Fruit fly (Drosophila melanogaster) whole organism, embryonic: ENCODE results near the gene CG43675.
A peak's percentile ranks its signal among the peaks of the same experiment; 100 is the strongest.

ENCODE experiments used
- CG10366 ChIP-seq: fragments of 200-800 bp; sonication (Bioruptor generic); IDR thresholded peaks from 2 replicates; pipeline ENCODE4 v1.3.6; 2022; ENCODE audit warnings: missing biosample characterization, missing genetic modification characterization
- CG10462 ChIP-seq: fragments of 200-800 bp; sonication (Bioruptor generic); optimal IDR thresholded peaks from 2 replicates; lab custom pipeline; 2016; ENCODE audit warnings: missing biosample characterization, missing genetic modification characterization
- CG11247 ChIP-seq: fragments of 200-800 bp; sonication (Bioruptor generic); IDR thresholded peaks from 2 replicates; pipeline ENCODE4 v1.3.6; 2022; ENCODE audit warnings: missing biosample characterization, missing genetic modification characterization
- CG11695 ChIP-seq: fragments of 200-800 bp; sonication (Bioruptor generic); IDR thresholded peaks from 3 replicates; pipeline ENCODE4 v1.3.6; 2022; ENCODE audit warnings: missing biosample characterization, missing genetic modification characterization
- CG13424 ChIP-seq: fragments of 200-800 bp; sonication (Bioruptor generic); optimal IDR thresholded peaks from 2 replicates; lab custom pipeline; 2019; ENCODE audit warnings: missing biosample characterization, mild to moderate bottlenecking, missing genetic modification characterization, moderate library complexity
- CG17802 ChIP-seq: fragments of 200-800 bp; sonication (Bioruptor generic); optimal IDR thresholded peaks from 2 replicates; lab custom pipeline; 2018; ENCODE audit warnings: missing biosample characterization, mild to moderate bottlenecking, missing genetic modification characterization, moderate library complexity
- CG2678 ChIP-seq: fragments of 200-800 bp; sonication (Bioruptor generic); optimal IDR thresholded peaks from 3 replicates; lab custom pipeline; 2019; ENCODE audit warnings: missing biosample characterization, mild to moderate bottlenecking, missing genetic modification characterization, moderate library complexity
- CG31224 ChIP-seq: fragments of 200-800 bp; sonication (Bioruptor generic); IDR thresholded peaks from 2 replicates; pipeline ENCODE4 v1.3.6; 2022; ENCODE audit warnings: missing biosample characterization, missing genetic modification characterization
- CG33213 ChIP-seq: fragments of 200-800 bp; sonication (Bioruptor generic); optimal IDR thresholded peaks from 3 replicates; lab custom pipeline; 2016; ENCODE audit warnings: missing biosample characterization, missing genetic modification characterization
- CG34224 ChIP-seq: fragments of 200-800 bp; sonication (Bioruptor generic); IDR thresholded peaks from 3 replicates; pipeline ENCODE4 v1.3.6; 2022; ENCODE audit warnings: missing biosample characterization, missing genetic modification characterization; ENCODE audit not compliant: partially characterized antibody
- CG3995 ChIP-seq: fragments of 200-800 bp; sonication (Bioruptor generic); optimal IDR thresholded peaks from 3 replicates; lab custom pipeline; 2016; ENCODE audit warnings: missing biosample characterization, missing genetic modification characterization
- CG4282 ChIP-seq: fragments of 200-800 bp; sonication (Bioruptor generic); optimal IDR thresholded peaks from 2 replicates; lab custom pipeline; 2016; ENCODE audit warnings: missing biosample characterization, missing genetic modification characterization
- CG4360 ChIP-seq: fragments of 200-800 bp; sonication (Bioruptor generic); IDR thresholded peaks from 2 replicates; pipeline ENCODE4 v1.3.6; 2022; ENCODE audit warnings: missing biosample characterization, missing genetic modification characterization
- CG4617 ChIP-seq: fragments of 200-800 bp; sonication (Bioruptor generic); optimal IDR thresholded peaks from 3 replicates; lab custom pipeline; 2016; ENCODE audit warnings: missing biosample characterization, missing genetic modification characterization, borderline replicate concordance
- CG6683 ChIP-seq: fragments of 200-800 bp; sonication (Bioruptor generic); optimal IDR thresholded peaks from 2 replicates; lab custom pipeline; 2017; ENCODE audit warnings: missing biosample characterization, mild to moderate bottlenecking, missing genetic modification characterization, missing genetic modification reagents
- CG7745 ChIP-seq: fragments of 200-800 bp; sonication (Bioruptor generic); optimal IDR thresholded peaks from 2 replicates; lab custom pipeline; 2018; ENCODE audit warnings: missing biosample characterization, mild to moderate bottlenecking, missing genetic modification characterization, moderate library complexity
- CTCF ChIP-seq: fragments of 200-800 bp; sonication (Bioruptor generic); optimal IDR thresholded peaks from 2 replicates; lab custom pipeline; 2017; ENCODE audit warnings: missing biosample characterization, mild to moderate bottlenecking, missing genetic modification characterization, moderate library complexity
- D19A ChIP-seq: fragments of 200-800 bp; optimal IDR thresholded peaks from 3 replicates; lab custom pipeline; 2019; ENCODE audit warnings: missing biosample characterization, mild to moderate bottlenecking, missing genetic modification characterization, moderate library complexity
- Dfd ChIP-seq, 2 experiments: fragments of >200 bp; optimal IDR thresholded peaks; 2 replicates each; lab custom pipeline; 2017; ENCODE audit warnings: missing biosample characterization in 2 of 2, missing genetic modification characterization in 2 of 2
- E2f1 ChIP-seq: fragments of 200-800 bp; sonication (Bioruptor generic); IDR thresholded peaks from 2 replicates; pipeline ENCODE4 v1.3.6; 2022; ENCODE audit warnings: missing biosample characterization, missing genetic modification characterization
- Ets97D ChIP-seq: fragments of 200-800 bp; sonication (Bioruptor generic); optimal IDR thresholded peaks from 3 replicates; lab custom pipeline; 2016; ENCODE audit warnings: missing biosample characterization, missing genetic modification characterization
- HLH4C ChIP-seq: fragments of 200-800 bp; sonication (Bioruptor generic); IDR thresholded peaks from 3 replicates; pipeline ENCODE4 v1.3.6; 2022; ENCODE audit warnings: missing biosample characterization, missing genetic modification characterization; ENCODE audit not compliant: partially characterized antibody
- Hsf ChIP-seq: fragments of 200-800 bp; sonication (Bioruptor generic); optimal IDR thresholded peaks from 3 replicates; lab custom pipeline; 2016; ENCODE audit warnings: missing biosample characterization, missing genetic modification characterization
- Med ChIP-seq: fragments of 200-800 bp; sonication (Bioruptor generic); peaks from one replicate; lab custom pipeline; 2016; ENCODE audit warnings: missing biosample characterization, missing genetic modification characterization, mild to moderate bottlenecking, inconsistent platforms, moderate library complexity
- Sin3A ChIP-seq: fragments of >200 bp; optimal IDR thresholded peaks from 2 replicates; lab custom pipeline; 2018
- Sox102F ChIP-seq: fragments of 200-800 bp; sonication (Bioruptor generic); optimal IDR thresholded peaks from 2 replicates; lab custom pipeline; 2018; ENCODE audit warnings: missing biosample characterization, mild to moderate bottlenecking, missing genetic modification characterization, moderate library complexity
- Ssrp ChIP-seq: fragments of 200-800 bp; sonication (Bioruptor generic); optimal IDR thresholded peaks from 2 replicates; lab custom pipeline; 2018; ENCODE audit warnings: missing biosample characterization, mild to moderate bottlenecking, missing genetic modification characterization, moderate library complexity
- cad ChIP-seq: fragments of >200 bp; optimal IDR thresholded peaks from 2 replicates; lab custom pipeline; 2017; ENCODE audit warnings: missing biosample characterization, missing genetic modification characterization
- cg ChIP-seq: fragments of 200-800 bp; sonication (Bioruptor generic); optimal IDR thresholded peaks from 3 replicates; lab custom pipeline; 2019; ENCODE audit warnings: missing biosample characterization, mild to moderate bottlenecking, missing genetic modification characterization, moderate library complexity
- cwo ChIP-seq: fragments of 200-800 bp; sonication (Bioruptor generic); optimal IDR thresholded peaks from 3 replicates; lab custom pipeline; 2017; ENCODE audit warnings: missing biosample characterization, missing genetic modification characterization, mild to moderate bottlenecking, moderate library complexity, missing genetic modification reagents
- da ChIP-seq: fragments of 200-800 bp; sonication (Bioruptor generic); optimal IDR thresholded peaks from 2 replicates; lab custom pipeline; 2016; ENCODE audit warnings: missing biosample characterization, missing genetic modification characterization
- dan ChIP-seq: fragments of 200-800 bp; sonication (Bioruptor generic); IDR thresholded peaks from 2 replicates; pipeline ENCODE4 v1.3.6; 2022; ENCODE audit warnings: missing biosample characterization, missing genetic modification characterization
- danr ChIP-seq: fragments of 200-800 bp; sonication (Bioruptor generic); IDR thresholded peaks from 2 replicates; pipeline ENCODE4 v1.3.6; 2022; ENCODE audit warnings: missing biosample characterization, missing genetic modification characterization
- dati ChIP-seq: fragments of 200-800 bp; sonication (Bioruptor generic); IDR thresholded peaks from 2 replicates; pipeline ENCODE4 v1.3.6; 2022; ENCODE audit warnings: missing biosample characterization, missing genetic modification characterization
- dmrt99B ChIP-seq: fragments of 200-800 bp; sonication (Bioruptor generic); optimal IDR thresholded peaks from 2 replicates; lab custom pipeline; 2018; ENCODE audit warnings: missing biosample characterization, mild to moderate bottlenecking, missing genetic modification characterization, moderate library complexity
- ems ChIP-seq: fragments of 200-800 bp; sonication (Bioruptor generic); optimal IDR thresholded peaks from 3 replicates; lab custom pipeline; 2016; ENCODE audit warnings: missing biosample characterization, missing genetic modification characterization
- fru ChIP-seq: fragments of >200 bp; optimal IDR thresholded peaks from 2 replicates; lab custom pipeline; 2017
- fu2 ChIP-seq: fragments of 200-800 bp; sonication (Bioruptor generic); optimal IDR thresholded peaks from 2 replicates; lab custom pipeline; 2016; ENCODE audit warnings: missing biosample characterization, missing genetic modification characterization
- ham ChIP-seq: fragments of 200-800 bp; sonication (Bioruptor generic); IDR thresholded peaks from 2 replicates; pipeline ENCODE4 v1.3.6; 2022; ENCODE audit warnings: missing biosample characterization, missing genetic modification characterization
- kni ChIP-seq: fragments of 200-800 bp; sonication (Bioruptor generic); optimal IDR thresholded peaks from 3 replicates; lab custom pipeline; 2017; ENCODE audit warnings: mild to moderate bottlenecking, missing biosample characterization, missing genetic modification reagents, missing genetic modification characterization
- nerfin-2 ChIP-seq: fragments of 200-800 bp; sonication (Bioruptor generic); IDR thresholded peaks from 2 replicates; pipeline ENCODE4 v1.3.6; 2022; ENCODE audit warnings: missing biosample characterization, missing genetic modification characterization; ENCODE audit not compliant: partially characterized antibody
- nom ChIP-seq: fragments of 200-800 bp; sonication (Bioruptor generic); optimal IDR thresholded peaks from 2 replicates; lab custom pipeline; 2017; ENCODE audit warnings: missing biosample characterization, missing genetic modification characterization, mild to moderate bottlenecking, moderate library complexity, missing genetic modification reagents
- pho ChIP-seq: fragments of 200-800 bp; sonication (Bioruptor generic); optimal IDR thresholded peaks from 2 replicates; lab custom pipeline; 2016; ENCODE audit warnings: missing biosample characterization, missing genetic modification characterization
- prd ChIP-seq, 3 experiments: fragments of >200 bp in 2 of 3; fragments of 200-800 bp in 1 of 3; sonication (Bioruptor generic) in 1 of 3; optimal IDR thresholded peaks in 2 of 3; IDR thresholded peaks in 1 of 3; 2 replicates in 2 of 3; 3 replicates in 1 of 3; pipeline versions ENCODE4 v1.3.6 to Lab custom; 2017 to 2022; ENCODE audit warnings: missing biosample characterization in 1 of 3, missing genetic modification characterization in 1 of 3
- seq ChIP-seq: fragments of 200-800 bp; sonication (Bioruptor generic); IDR thresholded peaks from 2 replicates; pipeline ENCODE4 v1.3.6; 2022; ENCODE audit warnings: missing biosample characterization, missing genetic modification characterization
- sima ChIP-seq: fragments of 200-800 bp; sonication (Bioruptor generic); optimal IDR thresholded peaks from 2 replicates; lab custom pipeline; 2016; ENCODE audit warnings: missing biosample characterization, missing genetic modification characterization
- slbo ChIP-seq: fragments of 200-800 bp; sonication (Bioruptor generic); IDR thresholded peaks from 2 replicates; pipeline ENCODE4 v1.3.6; 2022; ENCODE audit warnings: missing biosample characterization, missing genetic modification characterization
- slp2 ChIP-seq: fragments of 200-800 bp; sonication (Bioruptor generic); optimal IDR thresholded peaks from 2 replicates; lab custom pipeline; 2016; ENCODE audit warnings: missing biosample characterization, missing genetic modification characterization
- tgo ChIP-seq: fragments of 200-800 bp; sonication (Bioruptor generic); IDR thresholded peaks from 3 replicates; pipeline ENCODE4 v1.3.6; 2022; ENCODE audit warnings: missing biosample characterization, missing genetic modification characterization
- tin ChIP-seq: fragments of 200-800 bp; sonication (Bioruptor generic); optimal IDR thresholded peaks from 3 replicates; lab custom pipeline; 2016; ENCODE audit warnings: missing biosample characterization, missing genetic modification characterization
- usp ChIP-seq: fragments of >200 bp; optimal IDR thresholded peaks from 2 replicates; lab custom pipeline; 2017; ENCODE audit warnings: missing biosample characterization, missing genetic modification characterization
- vfl ChIP-seq: fragments of 200-800 bp; sonication (Bioruptor generic); optimal IDR thresholded peaks from 2 replicates; lab custom pipeline; 2016; ENCODE audit warnings: missing biosample characterization, missing genetic modification characterization

CG43675 gene

DNA sequence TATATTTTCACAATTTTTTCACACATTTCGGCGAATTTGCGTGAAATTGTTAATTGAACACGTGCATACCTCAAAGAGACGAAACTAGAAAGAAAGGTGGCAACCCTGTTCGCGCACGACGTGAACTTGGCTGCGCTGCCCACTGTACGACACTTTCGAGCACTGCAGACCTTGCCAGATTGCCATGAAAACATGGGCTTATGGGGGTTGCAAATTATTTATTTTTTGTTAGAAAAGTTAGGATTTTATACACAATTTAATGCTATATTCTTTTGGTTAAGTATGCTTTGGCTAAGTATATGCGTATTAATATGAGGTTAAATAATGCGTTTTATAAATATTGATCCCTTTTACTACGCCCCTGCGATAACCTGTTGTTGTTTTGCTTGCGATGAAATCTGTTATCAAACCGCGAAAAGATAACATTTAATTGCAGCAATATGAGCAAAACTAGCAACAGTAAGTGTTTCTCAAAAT lies 45.9 kb downstream of the CG43675 start, which contains the start of the genes RpL34b and CG8132 (continued):
- TF ChIP-seq pho: peak; percentile 97
- peak; percentile 91 for TF ChIP-seq dmrt99B
- TF ChIP-seq CG6683 (GFP tag; lab: Kevin White, UChicago): peak; percentile 90
- no peak for TF ChIP-seq usp
- TF ChIP-seq cwo (GFP tag; lab: Kevin White, UChicago): peak; percentile 89
- peak; percentile 88 for TF ChIP-seq Sin3A (lab: Kevin White, UChicago)
- TF ChIP-seq Ets97D: peak; percentile 99
- no peak for TF ChIP-seq CG34224 (GFP tag; lab: Robert Waterston, UW)
- peak; percentile 76 for TF ChIP-seq dan
- TF ChIP-seq Sox102F (GFP tag; lab: Kevin White, UChicago): peak; percentile 94
- peak; percentile 95 for TF ChIP-seq CG2678 (tag; lab: Kevin White, UChicago)
- peak; percentile 83 for TF ChIP-seq CG4360 (GFP tag; lab: Robert Waterston, UW)
- TF ChIP-seq CG4282: peak; percentile 92
- no peak for TF ChIP-seq Dfd (GFP tag; optimal IDR thresholded peaks at IDR 0.05; lab: Kevin White, UChicago)
- peak; percentile 98 for TF ChIP-seq vfl (GFP tag; lab: Kevin White, UChicago)
- peak; percentile 97 for TF ChIP-seq Hsf
- TF ChIP-seq D19A (tag; lab: Kevin White, UChicago): peak; percentile 85
- peak; percentile 50 for TF ChIP-seq CTCF (GFP tag; lab: Kevin White, UChicago)
- peak; percentile 92 for TF ChIP-seq CG31224 (GFP tag; lab: Robert Waterston, UW)
- TF ChIP-seq prd (optimal IDR thresholded peaks at IDR 0.05; lab: Kevin White, UChicago): no peak
- TF ChIP-seq prd (GFP tag; IDR thresholded peaks at IDR 0.05; lab: Robert Waterston, UW): peak; percentile 97
- TF ChIP-seq E2f1 (GFP tag; lab: Robert Waterston, UW): peak; percentile 93
- TF ChIP-seq slbo (GFP tag; lab: Robert Waterston, UW): peak; percentile 98
- peak; percentile 94 for TF ChIP-seq seq (GFP tag; lab: Robert Waterston, UW)
- peak; percentile 87 for TF ChIP-seq CG17802 (tag; lab: Kevin White, UChicago)
- peak; percentile 89 for TF ChIP-seq dati
- peak; percentile 89 for TF ChIP-seq CG10462
- peak; percentile 95 for TF ChIP-seq tin (GFP tag; lab: Kevin White, UChicago)
- peak; percentile 93 for TF ChIP-seq Ssrp
- peak; percentile 19; the same call in 1 of the 3 replicates for TF ChIP-seq HLH4C (GFP tag; lab: Robert Waterston, UW)
- TF ChIP-seq CG13424 (tag; lab: Kevin White, UChicago): peak; percentile 97
- TF ChIP-seq kni (GFP tag; lab: Kevin White, UChicago): peak; percentile 96
- TF ChIP-seq CG10366 (GFP tag; lab: Robert Waterston, UW): peak; percentile 93
- TF ChIP-seq tgo: peak; percentile 96
- TF ChIP-seq CG7745 (tag; lab: Kevin White, UChicago): peak; percentile 57
- TF ChIP-seq slp2 (GFP tag; lab: Kevin White, UChicago): peak; percentile 93
- TF ChIP-seq CG33213 (GFP tag; lab: Kevin White, UChicago): peak; percentile 97
- TF ChIP-seq ems (GFP tag; lab: Kevin White, UChicago): peak; percentile 96
- peak; percentile 94 for TF ChIP-seq ham
- peak; percentile 75 for TF ChIP-seq sima (GFP tag; lab: Kevin White, UChicago)
- TF ChIP-seq nerfin-2 (GFP tag; lab: Robert Waterston, UW): no peak
- TF ChIP-seq nom (GFP tag; lab: Kevin White, UChicago): peak; percentile 90
- TF ChIP-seq fru (lab: Kevin White, UChicago): no peak
- TF ChIP-seq CG3995 (GFP tag; lab: Kevin White, UChicago): peak; percentile 80
- TF ChIP-seq da (GFP tag; lab: Kevin White, UChicago): peak; percentile 95
- TF ChIP-seq CG4617 (GFP tag; lab: Kevin White, UChicago): peak; percentile 99
- no peak for TF ChIP-seq cad
- TF ChIP-seq danr (GFP tag; lab: Robert Waterston, UW): peak; percentile 91
- peak; percentile 99 for TF ChIP-seq Med
- TF ChIP-seq fu2 (GFP tag; lab: Kevin White, UChicago): peak; percentile 95
- no peak for TF ChIP-seq cg (GFP tag; lab: Kevin White, UChicago)
- TF ChIP-seq CG11695: peak; percentile 94
- TF ChIP-seq CG11247 (GFP tag; lab: Robert Waterston, UW): peak; percentile 97
